Fruit fly (Drosophila melanogaster) Kc167 (cell line): ENCODE measurements around the gene CG43136.
A peak's percentile ranks its signal among the peaks of the same experiment; 100 is the strongest.

Source experiments
- Myc ChIP-seq: fragments of >200 bp; optimal IDR thresholded peaks from 2 replicates; lab custom pipeline; 2017; ENCODE audit warnings: missing external identifiers
- Sin3A ChIP-seq: fragments of >200 bp; optimal IDR thresholded peaks from 2 replicates; lab custom pipeline; 2018; ENCODE audit warnings: missing external identifiers
- h ChIP-seq: fragments of >200 bp; optimal IDR thresholded peaks from 3 replicates; lab custom pipeline; 2018; ENCODE audit warnings: missing external identifiers
- insv ChIP-seq: fragments of >200 bp; optimal IDR thresholded peaks from 3 replicates; lab custom pipeline; 2018; ENCODE audit warnings: missing external identifiers
- psq ChIP-seq: fragments of >200 bp; optimal IDR thresholded peaks from 2 replicates; lab custom pipeline; 2017; ENCODE audit warnings: missing external identifiers
- ttk ChIP-seq: sonication (Bioruptor generic); optimal IDR thresholded peaks from 2 replicates; lab custom pipeline; 2017; ENCODE audit warnings: missing external identifiers

The CG43136 gene

DNA sequence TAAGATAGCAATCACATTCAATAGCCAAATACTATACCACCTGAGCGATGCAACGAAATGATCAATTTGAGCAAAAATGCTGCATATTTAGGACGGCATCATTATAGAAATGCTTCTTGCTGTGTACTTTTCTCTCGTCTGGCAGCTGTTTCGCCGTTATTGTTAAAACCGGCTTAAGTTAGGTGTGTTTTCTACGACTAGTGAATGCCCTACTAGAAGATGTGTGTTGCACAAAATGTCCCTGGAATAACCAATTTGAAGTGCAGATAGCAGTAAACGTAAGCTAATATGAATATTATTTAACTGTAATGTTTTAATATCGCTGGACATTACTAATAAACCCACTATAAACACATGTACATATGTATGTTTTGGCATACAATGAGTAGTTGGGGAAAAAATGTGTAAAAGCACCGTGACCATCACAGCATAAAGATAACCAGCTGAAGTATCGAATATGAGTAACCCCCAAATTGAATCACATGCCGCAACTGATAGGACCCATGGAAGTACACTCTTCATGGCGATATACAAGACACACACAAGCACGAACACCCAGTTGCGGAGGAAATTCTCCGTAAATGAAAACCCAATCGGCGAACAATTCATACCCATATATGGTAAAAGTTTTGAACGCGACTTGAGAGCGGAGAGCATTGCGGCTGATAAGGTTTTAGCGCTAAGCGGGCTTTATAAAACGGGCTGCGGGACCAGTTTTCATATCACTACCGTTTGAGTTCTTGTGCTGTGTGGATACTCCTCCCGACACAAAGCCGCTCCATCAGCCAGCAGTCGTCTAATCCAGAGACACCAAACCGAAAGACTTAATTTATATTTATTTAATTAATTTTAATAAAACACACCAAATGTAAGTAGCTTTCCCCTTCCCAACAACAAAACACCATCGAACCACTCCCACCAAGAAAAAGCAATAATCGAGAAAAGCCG, 46.9 kb downstream of the CG43136 start, which contains the start of gene Act5C:
Act5C (plus strand) TSS at position 716 of the 948 bp plus-strand sequence.
- TF ChIP-seq Myc (lab: Kevin White, UChicago) (no peak), h (lab: Kevin White, UChicago) (no peak), insv (lab: Kevin White, UChicago) (no peak), Sin3A (lab: Kevin White, UChicago) (no peak), ttk (no peak), psq (no peak)

DNA sequence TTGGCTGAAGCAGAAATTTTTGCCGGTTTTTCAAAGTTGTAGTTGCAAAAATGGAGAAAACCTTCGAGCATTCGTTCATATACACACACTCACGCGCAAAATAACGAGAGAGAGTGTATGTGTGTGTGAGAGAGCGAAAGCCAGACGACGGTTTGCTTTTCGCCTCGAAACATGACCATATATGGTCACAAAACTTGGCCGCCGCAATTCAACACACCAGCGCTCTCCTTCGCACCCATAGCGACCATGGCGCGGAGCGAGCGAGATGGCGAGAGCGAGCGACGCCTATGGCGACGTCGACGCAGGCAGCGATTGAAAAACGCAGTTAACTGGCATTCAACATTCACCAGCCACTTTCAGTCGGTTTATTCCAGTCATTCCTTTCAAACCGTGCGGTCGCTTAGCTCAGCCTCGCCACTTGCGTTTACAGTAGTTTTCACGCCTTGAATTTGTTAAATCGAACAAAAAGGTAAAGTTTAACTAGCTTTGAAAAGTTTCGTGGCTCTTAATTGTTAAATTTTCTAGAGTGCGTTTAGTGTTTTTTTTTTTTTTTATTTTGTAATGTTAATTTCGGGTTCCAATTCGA, 48.2 kb downstream of the CG43136 start:
- no peak for TF ChIP-seq psq
- no peak for TF ChIP-seq Myc (lab: Kevin White, UChicago)
- no peak for TF ChIP-seq ttk
- no peak for TF ChIP-seq insv (lab: Kevin White, UChicago)
- TF ChIP-seq h (lab: Kevin White, UChicago) = no peak

DNA sequence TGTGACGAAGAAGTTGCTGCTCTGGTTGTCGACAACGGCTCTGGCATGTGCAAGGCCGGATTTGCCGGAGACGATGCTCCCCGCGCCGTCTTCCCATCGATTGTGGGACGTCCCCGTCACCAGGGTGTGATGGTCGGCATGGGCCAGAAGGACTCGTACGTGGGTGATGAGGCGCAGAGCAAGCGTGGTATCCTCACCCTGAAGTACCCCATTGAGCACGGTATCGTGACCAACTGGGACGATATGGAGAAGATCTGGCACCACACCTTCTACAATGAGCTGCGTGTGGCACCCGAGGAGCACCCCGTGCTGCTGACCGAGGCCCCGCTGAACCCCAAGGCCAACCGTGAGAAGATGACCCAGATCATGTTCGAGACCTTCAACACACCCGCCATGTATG, 49.1 kb downstream of the CG43136 start:
- TF ChIP-seq insv (lab: Kevin White, UChicago) (no peak), ttk (peak; percentile 94), psq (no peak), Myc (lab: Kevin White, UChicago) (no peak), Sin3A (lab: Kevin White, UChicago) (no peak), h (lab: Kevin White, UChicago) (no peak)
